Fruit fly (Drosophila melanogaster) whole organism, embryonic: ENCODE results near the gene RapGAP1.
A peak's percentile ranks its signal among the peaks of the same experiment; 100 is the strongest.

ENCODE experiments used
- Aef1 ChIP-seq: fragments of 200-800 bp; sonication (Bioruptor generic); IDR thresholded peaks from 3 replicates; pipeline ENCODE4 v1.3.6; 2022; ENCODE audit warnings: missing biosample characterization, missing genetic modification characterization
- BEAF-32 ChIP-seq: fragments of 200-800 bp; sonication (Bioruptor generic); optimal IDR thresholded peaks from 3 replicates; lab custom pipeline; 2017; ENCODE audit warnings: missing biosample characterization, missing genetic modification characterization, mild to moderate bottlenecking, moderate library complexity, missing genetic modification reagents
- Blimp-1 ChIP-seq: fragments of 200-800 bp; sonication (Bioruptor generic); optimal IDR thresholded peaks from 3 replicates; lab custom pipeline; 2018; ENCODE audit warnings: missing biosample characterization, missing genetic modification characterization, mild to moderate bottlenecking, moderate library complexity, missing genetic modification reagents
- CG10366 ChIP-seq: fragments of 200-800 bp; sonication (Bioruptor generic); IDR thresholded peaks from 2 replicates; pipeline ENCODE4 v1.3.6; 2022; ENCODE audit warnings: missing biosample characterization, missing genetic modification characterization
- CG11560 ChIP-seq: fragments of 200-800 bp; sonication (Bioruptor generic); IDR thresholded peaks from 3 replicates; pipeline ENCODE4 v1.3.6; 2022; ENCODE audit warnings: missing biosample characterization, missing genetic modification characterization
- CG11723 ChIP-seq: fragments of 200-800 bp; sonication (Bioruptor generic); optimal IDR thresholded peaks from 2 replicates; lab custom pipeline; 2017; ENCODE audit warnings: missing biosample characterization, mild to moderate bottlenecking, missing genetic modification characterization
- CG14667 ChIP-seq: fragments of 200-800 bp; sonication (Bioruptor generic); IDR thresholded peaks from 2 replicates; pipeline ENCODE4 v1.3.6; 2022; ENCODE audit warnings: missing biosample characterization, missing genetic modification characterization
- CG14710 ChIP-seq: fragments of 200-800 bp; sonication (Bioruptor generic); optimal IDR thresholded peaks from 3 replicates; lab custom pipeline; 2019; ENCODE audit warnings: missing biosample characterization, mild to moderate bottlenecking, missing genetic modification characterization, moderate library complexity
- CG15073 ChIP-seq: fragments of 200-800 bp; sonication (Bioruptor generic); optimal IDR thresholded peaks from 2 replicates; lab custom pipeline; 2016; ENCODE audit warnings: missing biosample characterization, missing genetic modification characterization
- CG15269 ChIP-seq: fragments of 200-800 bp; sonication (Bioruptor generic); optimal IDR thresholded peaks from 2 replicates; lab custom pipeline; 2018; ENCODE audit warnings: missing biosample characterization, mild to moderate bottlenecking, missing genetic modification characterization, moderate library complexity
- CG15601 ChIP-seq: fragments of 200-800 bp; sonication (Bioruptor generic); optimal IDR thresholded peaks from 3 replicates; lab custom pipeline; 2019; ENCODE audit warnings: missing biosample characterization, mild to moderate bottlenecking, missing genetic modification characterization, moderate library complexity
- CG17912 ChIP-seq: fragments of 200-800 bp; sonication (Bioruptor generic); optimal IDR thresholded peaks from 2 replicates; lab custom pipeline; 2018; ENCODE audit warnings: missing biosample characterization, mild to moderate bottlenecking, missing genetic modification characterization
- CG18599 ChIP-seq: fragments of 200-800 bp; sonication (Bioruptor generic); optimal IDR thresholded peaks from 3 replicates; lab custom pipeline; 2017; ENCODE audit warnings: missing biosample characterization, missing genetic modification characterization, mild to moderate bottlenecking, moderate library complexity, missing genetic modification reagents
- CG31365 ChIP-seq: fragments of 200-800 bp; sonication (Bioruptor generic); optimal IDR thresholded peaks from 2 replicates; lab custom pipeline; 2018; ENCODE audit warnings: missing biosample characterization, mild to moderate bottlenecking, missing genetic modification characterization
- CG31388 ChIP-seq: fragments of 200-800 bp; sonication (Bioruptor generic); optimal IDR thresholded peaks from 2 replicates; lab custom pipeline; 2016; ENCODE audit warnings: missing biosample characterization, missing genetic modification characterization
- CG42726 ChIP-seq: fragments of 200-800 bp; sonication (Bioruptor generic); IDR thresholded peaks from 2 replicates; pipeline ENCODE4 v1.3.6; 2022; ENCODE audit warnings: missing biosample characterization, missing genetic modification characterization; ENCODE audit not compliant: partially characterized antibody
- CG43689 ChIP-seq: fragments of 200-800 bp; sonication (Bioruptor generic); IDR thresholded peaks from 2 replicates; pipeline ENCODE4 v1.3.6; 2022; ENCODE audit warnings: missing biosample characterization, missing genetic modification characterization
- CG4617 ChIP-seq: fragments of 200-800 bp; sonication (Bioruptor generic); optimal IDR thresholded peaks from 3 replicates; lab custom pipeline; 2016; ENCODE audit warnings: missing biosample characterization, missing genetic modification characterization, borderline replicate concordance
- CG5953 ChIP-seq: fragments of 200-800 bp; sonication (Bioruptor generic); IDR thresholded peaks from 2 replicates; pipeline ENCODE4 v1.3.6; 2022; ENCODE audit warnings: missing biosample characterization, missing genetic modification characterization
- CG7745 ChIP-seq: fragments of 200-800 bp; sonication (Bioruptor generic); optimal IDR thresholded peaks from 2 replicates; lab custom pipeline; 2018; ENCODE audit warnings: missing biosample characterization, mild to moderate bottlenecking, missing genetic modification characterization, moderate library complexity
- CG8478 ChIP-seq: fragments of >200 bp; optimal IDR thresholded peaks from 2 replicates; lab custom pipeline; 2018
- CG9727 ChIP-seq: fragments of 200-800 bp; sonication (Bioruptor generic); optimal IDR thresholded peaks from 3 replicates; lab custom pipeline; 2017; ENCODE audit warnings: missing biosample characterization, mild to moderate bottlenecking, missing genetic modification characterization
- Doc2 ChIP-seq: fragments of 200-800 bp; sonication (Bioruptor generic); IDR thresholded peaks from 2 replicates; pipeline ENCODE4 v1.3.6; 2022; ENCODE audit warnings: missing biosample characterization, missing genetic modification characterization
- Ets65A ChIP-seq: fragments of 200-800 bp; sonication (Bioruptor generic); peaks from one replicate; lab custom pipeline; 2016; ENCODE audit warnings: missing biosample characterization, missing genetic modification characterization
- Hmx ChIP-seq: fragments of 200-800 bp; sonication (Bioruptor generic); optimal IDR thresholded peaks from 2 replicates; lab custom pipeline; 2016; ENCODE audit warnings: missing biosample characterization, missing genetic modification characterization
- Jarid2 ChIP-seq: fragments of 200-800 bp; sonication (Bioruptor generic); optimal IDR thresholded peaks from 3 replicates; lab custom pipeline; 2017; ENCODE audit warnings: mild to moderate bottlenecking, missing biosample characterization, missing genetic modification reagents, missing genetic modification characterization
- NK7.1 ChIP-seq: fragments of 200-800 bp; sonication (Bioruptor generic); optimal IDR thresholded peaks from 3 replicates; lab custom pipeline; 2016; ENCODE audit warnings: missing biosample characterization, missing genetic modification characterization
- PHDP ChIP-seq: fragments of 200-800 bp; sonication (Bioruptor generic); optimal IDR thresholded peaks from 3 replicates; lab custom pipeline; 2018; ENCODE audit warnings: missing biosample characterization, mild to moderate bottlenecking, missing genetic modification characterization, moderate library complexity
- Trl ChIP-seq, 3 experiments: fragments of >200 bp in 2 of 3; fragments of 200-800 bp in 1 of 3; sonication (Bioruptor generic) in 1 of 3; optimal IDR thresholded peaks; 2 replicates in 1 of 3; 3 replicates in 2 of 3; lab custom pipeline; 2016 to 2017; ENCODE audit warnings: missing biosample characterization in 1 of 3, missing genetic modification characterization in 1 of 3
- abd-A ChIP-seq: fragments of 200-800 bp; sonication (Bioruptor generic); optimal IDR thresholded peaks from 3 replicates; lab custom pipeline; 2019; ENCODE audit warnings: missing biosample characterization, mild to moderate bottlenecking, missing genetic modification characterization, moderate library complexity
- caup ChIP-seq: fragments of 200-800 bp; sonication (Bioruptor generic); optimal IDR thresholded peaks from 3 replicates; lab custom pipeline; 2017; ENCODE audit warnings: missing biosample characterization, mild to moderate bottlenecking, missing genetic modification characterization, moderate library complexity; ENCODE audit not compliant: severe bottlenecking
- chif ChIP-seq, 2 experiments: fragments of 200-800 bp; sonication (Bioruptor generic); optimal IDR thresholded peaks; 3 replicates each; lab custom pipeline; 2016; ENCODE audit warnings: missing biosample characterization in 2 of 2, missing genetic modification characterization in 2 of 2
- chn ChIP-seq: fragments of 200-800 bp; sonication (Bioruptor generic); optimal IDR thresholded peaks from 2 replicates; lab custom pipeline; 2016; ENCODE audit warnings: missing biosample characterization, missing genetic modification characterization
- ci ChIP-seq: fragments of 200-800 bp; sonication (Bioruptor generic); IDR thresholded peaks from 3 replicates; pipeline ENCODE4 v1.3.6; 2022; ENCODE audit warnings: missing biosample characterization, missing genetic modification characterization
- corto ChIP-seq: fragments of 200-800 bp; sonication (Bioruptor generic); optimal IDR thresholded peaks from 2 replicates; lab custom pipeline; 2016; ENCODE audit warnings: missing biosample characterization, mild to moderate bottlenecking, missing genetic modification characterization, moderate library complexity
- croc ChIP-seq: fragments of 200-800 bp; sonication (Bioruptor generic); conservative IDR thresholded peaks from 3 replicates; pipeline ENCODE4 v1.3.6; 2022; ENCODE audit warnings: missing biosample characterization, missing genetic modification characterization
- dimm ChIP-seq: fragments of 200-800 bp; sonication (Bioruptor generic); IDR thresholded peaks from 2 replicates; pipeline ENCODE4 v1.3.6; 2022; ENCODE audit warnings: missing biosample characterization, missing genetic modification characterization
- esg ChIP-seq: fragments of 200-800 bp; sonication (Bioruptor generic); conservative IDR thresholded peaks from 2 replicates; pipeline ENCODE4 v1.3.6; 2022; ENCODE audit warnings: missing biosample characterization, missing genetic modification characterization
- hb ChIP-seq: fragments of 200-800 bp; sonication (Bioruptor generic); IDR thresholded peaks from 3 replicates; pipeline ENCODE4 v1.3.6; 2022; ENCODE audit warnings: missing biosample characterization, missing genetic modification characterization; ENCODE audit not compliant: partially characterized antibody
- hbn ChIP-seq: fragments of 200-800 bp; sonication (Bioruptor generic); IDR thresholded peaks from 2 replicates; pipeline ENCODE4 v1.3.6; 2022; ENCODE audit warnings: missing biosample characterization, missing genetic modification characterization; ENCODE audit not compliant: partially characterized antibody
- lbe ChIP-seq: fragments of 200-800 bp; sonication (Bioruptor generic); optimal IDR thresholded peaks from 2 replicates; lab custom pipeline; 2016; ENCODE audit warnings: missing biosample characterization, mild to moderate bottlenecking, missing genetic modification characterization
- lov ChIP-seq, 2 experiments: fragments of 200-800 bp in 1 of 2; fragments of >200 bp in 1 of 2; sonication (Bioruptor generic) in 1 of 2; IDR thresholded peaks in 1 of 2; optimal IDR thresholded peaks in 1 of 2; 2 replicates in 1 of 2; 3 replicates in 1 of 2; pipeline versions ENCODE4 v1.3.6 to Lab custom; 2017 to 2022; ENCODE audit warnings: missing biosample characterization in 1 of 2, missing genetic modification characterization in 1 of 2
- pho ChIP-seq: fragments of 200-800 bp; sonication (Bioruptor generic); optimal IDR thresholded peaks from 2 replicates; lab custom pipeline; 2016; ENCODE audit warnings: missing biosample characterization, missing genetic modification characterization
- salm ChIP-seq: fragments of 200-800 bp; sonication (Bioruptor generic); optimal IDR thresholded peaks from 2 replicates; lab custom pipeline; 2018; ENCODE audit warnings: missing biosample characterization, mild to moderate bottlenecking, missing genetic modification characterization
- sens-2 ChIP-seq: fragments of 200-800 bp; sonication (Bioruptor generic); IDR thresholded peaks from 2 replicates; pipeline ENCODE4 v1.3.6; 2022; ENCODE audit warnings: missing biosample characterization, missing genetic modification characterization
- twi ChIP-seq: fragments of 200-800 bp; optimal IDR thresholded peaks from 2 replicates; lab custom pipeline; 2019; ENCODE audit warnings: missing biosample characterization, mild to moderate bottlenecking, missing genetic modification characterization, moderate library complexity
- tx ChIP-seq: fragments of 200-800 bp; sonication (Bioruptor generic); optimal IDR thresholded peaks from 2 replicates; lab custom pipeline; 2016; ENCODE audit warnings: missing biosample characterization, missing genetic modification characterization
- unc-4 ChIP-seq: fragments of 200-800 bp; sonication (Bioruptor generic); IDR thresholded peaks from 2 replicates; pipeline ENCODE4 v1.3.6; 2022; ENCODE audit warnings: missing biosample characterization, missing genetic modification characterization; ENCODE audit not compliant: partially characterized antibody
- wek ChIP-seq: fragments of 200-800 bp; sonication (Bioruptor generic); optimal IDR thresholded peaks from 3 replicates; lab custom pipeline; 2018; ENCODE audit warnings: missing biosample characterization, mild to moderate bottlenecking, missing genetic modification characterization, moderate library complexity

Gene RapGAP1

dm6 chr2L:7495987-7496503 lies 82.7 kb downstream of the RapGAP1 start, which contains the start of gene Ziz (continued):
- TF ChIP-seq salm (peak; percentile 18), CG15269 (peak; percentile 55), Hmx (GFP tag; lab: Kevin White, UChicago) (no peak), lov (optimal IDR thresholded peaks at IDR 0.05; lab: Kevin White, UChicago) (no peak), lov (GFP tag; IDR thresholded peaks at IDR 0.05; lab: Robert Waterston, UW) (0 out of 3 replicates have a peak, but pooled peaks have one; percentile 45), CG31365 (tag; lab: Kevin White, UChicago) (peak; percentile 44), twi (tag; lab: Kevin White, UChicago) (peak; percentile 13), Jarid2 (peak; percentile 97), CG14710 (peak; percentile 75), CG43689 (no peak), NK7.1 (GFP tag; lab: Kevin White, UChicago) (peak; percentile 24), BEAF-32 (GFP tag; lab: Kevin White, UChicago) (peak; percentile 55), CG31388 (GFP tag; lab: Kevin White, UChicago) (no peak), CG15073 (GFP tag; lab: Kevin White, UChicago) (no peak), hb (GFP tag; lab: Robert Waterston, UW) (no peak), Aef1 (GFP tag; lab: Robert Waterston, UW) (no peak), Doc2 (GFP tag; lab: Robert Waterston, UW) (no peak), CG5953 (GFP tag; lab: Robert Waterston, UW) (no peak), chn (no peak), CG42726 (GFP tag; lab: Robert Waterston, UW) (peak; percentile 63; the same call in 1 of the 2 replicates), Blimp-1 (no peak), CG9727 (GFP tag; lab: Kevin White, UChicago) (no peak), esg (GFP tag; lab: Robert Waterston, UW) (no peak), pho (GFP tag; lab: Kevin White, UChicago) (no peak), sens-2 (GFP tag; lab: Robert Waterston, UW) (no peak), Trl (optimal IDR thresholded peaks at IDR 0.05; lab: Kevin White, UChicago) (no peak), Trl (GFP tag; optimal IDR thresholded peaks at IDR 0.05; lab: Kevin White, UChicago) (peak; percentile 30), CG17912 (GFP tag; lab: Kevin White, UChicago) (no peak), caup (peak; percentile 62), wek (GFP tag; lab: Kevin White, UChicago) (peak; percentile 50), lbe (GFP tag; lab: Kevin White, UChicago) (peak; percentile 35), CG14667 (GFP tag; lab: Robert Waterston, UW) (no peak), CG11560 (no peak; the same call in 2 of the 3 replicates), corto (GFP tag; lab: Kevin White, UChicago) (no peak), tx (peak; percentile 11), CG10366 (GFP tag; lab: Robert Waterston, UW) (no peak), croc (GFP tag; lab: Robert Waterston, UW) (no peak), abd-A (tag; lab: Kevin White, UChicago) (peak; percentile 95), Ets65A (peak; percentile 82), ci (GFP tag; lab: Robert Waterston, UW) (peak; percentile 79; the same call in 2 of the 3 replicates), PHDP (peak; percentile 42), chif (GFP tag; optimal IDR thresholded peaks at IDR 0.05; lab: Kevin White, UChicago) (no peak), CG15601 (peak; percentile 51), CG8478 (no peak), CG11723 (peak; percentile 29), unc-4 (GFP tag; lab: Robert Waterston, UW) (peak; percentile 56), CG7745 (tag; lab: Kevin White, UChicago) (no peak), hbn (GFP tag; lab: Robert Waterston, UW) (0 out of 2 replicates have a peak, but pooled peaks have one; percentile 26), dimm (GFP tag; lab: Robert Waterston, UW) (no peak), CG4617 (peak; percentile 17), CG18599 (GFP tag; lab: Kevin White, UChicago) (no peak)
